Worm (Caenorhabditis elegans) whole organism, L4/young adult: ENCODE results near the gene hda-1.

ENCODE experiments used
- W03F9.2 ChIP-seq: fragments of 150-350 bp; optimal IDR thresholded peaks from 2 replicates; lab custom pipeline; 2014; ENCODE audit warnings: missing biosample characterization, missing genetic modification characterization
- dao-5 ChIP-seq: sonication (generic microtip); optimal IDR thresholded peaks from 2 replicates; lab custom pipeline; 2016; ENCODE audit warnings: missing genotype, missing genetic modification characterization, moderate library complexity, missing compliant biosample characterization
- him-1 ChIP-seq: sonication (generic microtip); optimal IDR thresholded peaks from 2 replicates; lab custom pipeline; 2016; ENCODE audit warnings: missing genotype, missing genetic modification reagents, missing genetic modification characterization, missing compliant biosample characterization

Gene hda-1

DNA sequence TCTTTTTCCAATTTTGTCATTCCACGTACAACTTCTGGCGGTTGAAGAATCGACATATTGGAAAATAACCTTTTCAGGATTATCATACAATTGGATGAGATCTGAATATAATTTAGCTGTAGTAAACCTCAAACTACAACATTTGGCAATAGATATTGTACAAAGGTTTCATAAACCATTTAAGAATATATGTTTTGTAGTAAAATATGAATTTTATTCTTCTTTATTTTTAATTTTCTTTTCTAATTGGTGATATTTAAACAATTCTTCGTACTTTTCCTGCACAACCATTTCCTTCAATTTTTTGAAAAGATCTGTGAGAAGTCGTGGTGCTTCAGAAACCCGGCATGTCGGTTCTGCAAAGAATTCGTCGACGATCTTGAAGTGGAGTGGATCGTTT lies 4.2 kb upstream of the hda-1 start, which contains the start of gene C53A5.17:
C53A5.17 (minus strand) TSS at position 101 of the 400 bp plus-strand sequence.
- TF ChIP-seq W03F9.2 (tag; lab: Kevin White, UChicago) (no peak), him-1 (tag; lab: Kevin White, UChicago) (no peak), dao-5 (tag; lab: Kevin White, UChicago) (no peak)

DNA sequence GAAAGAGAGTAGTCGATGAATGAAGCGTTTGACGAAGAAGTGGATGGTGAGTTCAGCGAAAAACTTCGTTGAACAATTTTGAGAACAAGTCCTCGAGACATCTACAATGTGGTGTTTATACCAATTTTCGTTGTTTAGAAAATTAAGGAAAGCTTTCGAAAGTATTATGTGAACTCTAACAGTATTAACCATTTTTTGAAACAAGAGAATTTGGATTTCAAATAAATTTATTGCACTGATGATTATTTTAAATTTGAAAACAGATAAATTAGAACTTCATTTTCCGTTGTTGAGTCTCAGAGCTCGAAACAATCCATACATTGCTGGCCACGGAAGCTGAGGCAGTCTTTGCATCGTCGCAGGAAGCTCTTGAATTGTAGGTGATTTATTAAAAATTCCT lies 2.7 kb upstream of the hda-1 start, which contains the start of gene C53A5.16:
C53A5.16 (minus strand) TSS at position 101 of the 400 bp plus-strand sequence.
- no peak for TF ChIP-seq him-1 (tag; lab: Kevin White, UChicago)

DNA sequence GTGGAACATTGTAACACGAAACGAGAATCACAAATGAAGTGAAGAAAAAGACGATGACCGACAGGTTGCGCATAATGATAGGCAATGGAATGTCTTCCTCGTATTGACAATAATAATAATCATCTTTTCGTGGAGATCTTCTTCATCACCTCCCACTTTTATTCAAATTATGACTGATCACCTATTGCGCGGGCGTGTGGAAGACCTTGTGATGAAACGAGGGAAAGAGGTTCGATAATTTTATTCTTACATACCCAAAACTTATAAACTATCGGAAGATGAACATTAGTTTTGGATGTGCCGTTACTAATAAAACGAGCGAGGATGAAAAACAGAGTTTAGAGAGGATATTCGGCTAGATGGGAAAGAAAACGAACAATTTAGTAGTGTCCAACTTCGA lies 2.1 kb upstream of the hda-1 start, which contains the start of gene C53A5.2:
C53A5.2 (minus strand) TSS at position 101 of the 400 bp plus-strand sequence.
- TF ChIP-seq W03F9.2 (tag; lab: Kevin White, UChicago) (no peak), him-1 (tag; lab: Kevin White, UChicago) (no peak), dao-5 (tag; lab: Kevin White, UChicago) (no peak)

DNA sequence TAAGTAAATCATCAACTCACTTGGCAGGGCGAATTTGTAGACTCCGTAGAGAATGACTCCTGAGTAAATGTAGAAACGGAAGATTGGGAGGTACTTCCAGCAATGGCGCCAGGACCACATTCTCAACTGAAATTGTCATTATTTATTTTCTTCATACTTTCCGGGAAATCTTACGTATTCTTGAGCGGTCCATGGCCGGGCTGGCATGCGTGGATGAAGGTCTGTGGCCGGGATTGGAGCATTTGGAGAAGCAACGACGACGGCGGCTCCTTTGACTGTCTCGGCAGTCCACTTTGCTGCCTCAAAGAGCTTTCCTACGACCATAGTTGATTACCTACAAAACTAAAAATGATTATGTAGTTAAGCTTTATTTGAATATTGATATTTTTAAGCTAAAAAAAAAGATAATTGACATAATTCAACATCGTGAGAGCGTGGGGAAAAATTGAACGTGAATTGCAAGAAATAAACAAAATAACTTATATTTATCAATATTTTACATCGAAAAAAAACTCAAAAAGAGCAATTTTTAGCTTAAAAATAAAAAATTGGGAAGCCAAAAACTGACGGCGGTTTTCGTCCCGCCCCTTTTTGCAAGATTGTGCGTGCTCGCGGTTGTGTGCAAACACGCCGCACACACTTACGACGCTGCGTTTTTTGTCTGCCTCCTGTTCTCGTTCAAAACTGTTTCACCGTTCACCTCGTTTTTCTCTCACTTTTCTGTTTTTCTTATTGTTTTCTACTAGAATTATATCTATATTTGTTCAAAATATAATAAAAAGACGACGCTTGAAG lies 1.2 kb upstream of the hda-1 start, which contains the start of gene ril-1:
ril-1 (minus strand) TSS at position 342 of the 795 bp plus-strand sequence.
- TF ChIP-seq him-1 (tag; lab: Kevin White, UChicago), result no peak
- no peak for TF ChIP-seq dao-5 (tag; lab: Kevin White, UChicago)
- peak; percentile 50 for TF ChIP-seq W03F9.2 (tag; lab: Kevin White, UChicago)

DNA sequence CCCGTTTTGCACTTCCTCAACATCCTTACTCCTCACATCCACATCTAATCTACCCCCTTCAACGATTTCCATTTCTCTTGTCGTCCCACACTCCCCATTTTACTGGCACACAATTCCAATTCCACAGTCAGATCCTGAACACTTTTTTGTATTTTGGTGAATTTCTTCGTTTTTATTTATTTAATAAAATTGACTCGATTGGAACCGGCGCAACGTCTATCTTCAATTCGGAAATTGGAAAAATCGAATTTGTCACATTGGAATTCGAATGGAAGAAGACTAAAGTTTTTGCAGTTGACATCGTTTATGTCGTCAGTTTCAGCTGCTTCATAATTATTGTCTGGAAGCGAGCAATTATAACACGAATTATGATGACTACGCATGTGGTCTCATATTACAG lies 2.0 kb downstream of the hda-1 start:
- TF ChIP-seq dao-5 (tag; lab: Kevin White, UChicago) (no peak), him-1 (tag; lab: Kevin White, UChicago) (no peak), W03F9.2 (tag; lab: Kevin White, UChicago) (no peak)

DNA sequence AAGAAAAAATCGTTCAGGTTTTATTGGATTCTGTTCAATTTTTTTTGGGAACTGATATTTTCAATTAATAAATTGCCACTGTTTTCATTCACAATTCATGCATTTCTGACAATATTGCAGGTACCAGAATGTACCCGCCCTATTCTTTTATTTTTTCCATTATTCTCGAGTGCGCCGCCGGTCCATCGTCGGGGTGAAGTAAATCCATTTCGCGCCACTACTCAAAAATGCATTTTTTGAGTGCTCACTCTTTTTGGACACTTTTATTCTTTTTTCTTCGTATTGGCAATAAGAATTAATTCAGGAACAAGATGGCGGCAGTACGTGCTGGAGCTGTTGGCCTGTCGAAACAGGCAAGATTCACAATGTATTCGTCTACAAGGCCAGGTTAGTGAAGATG lies 5.6 kb downstream of the hda-1 start, which contains the start of gene kcnl-4:
kcnl-4 (plus strand) TSS at position 301 of the 400 bp plus-strand sequence.
- TF ChIP-seq dao-5 (tag; lab: Kevin White, UChicago), result no peak
- TF ChIP-seq W03F9.2 (tag; lab: Kevin White, UChicago), result no peak
- no peak for TF ChIP-seq him-1 (tag; lab: Kevin White, UChicago)

DNA sequence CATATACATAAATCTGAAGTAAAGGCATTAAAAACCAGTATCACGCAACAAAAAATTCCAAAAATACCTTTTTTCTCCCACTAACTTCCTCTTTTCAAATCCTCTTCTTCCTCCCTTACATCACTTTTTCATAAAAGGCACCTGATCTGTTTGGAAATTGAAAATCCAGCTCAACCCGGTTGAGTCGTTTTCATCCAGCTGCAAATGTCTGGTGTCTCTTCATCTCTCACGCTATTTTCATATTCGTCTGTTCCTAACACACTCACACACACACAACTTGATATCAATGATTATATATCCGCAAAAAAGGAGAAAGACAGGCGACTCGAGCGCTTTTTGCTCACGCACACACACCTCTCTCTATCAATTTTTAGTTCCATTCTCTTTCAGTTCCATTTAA lies 7.2 kb downstream of the hda-1 start:
- TF ChIP-seq dao-5 (tag; lab: Kevin White, UChicago) (no peak), W03F9.2 (tag; lab: Kevin White, UChicago) (no peak), him-1 (tag; lab: Kevin White, UChicago) (no peak)

DNA sequence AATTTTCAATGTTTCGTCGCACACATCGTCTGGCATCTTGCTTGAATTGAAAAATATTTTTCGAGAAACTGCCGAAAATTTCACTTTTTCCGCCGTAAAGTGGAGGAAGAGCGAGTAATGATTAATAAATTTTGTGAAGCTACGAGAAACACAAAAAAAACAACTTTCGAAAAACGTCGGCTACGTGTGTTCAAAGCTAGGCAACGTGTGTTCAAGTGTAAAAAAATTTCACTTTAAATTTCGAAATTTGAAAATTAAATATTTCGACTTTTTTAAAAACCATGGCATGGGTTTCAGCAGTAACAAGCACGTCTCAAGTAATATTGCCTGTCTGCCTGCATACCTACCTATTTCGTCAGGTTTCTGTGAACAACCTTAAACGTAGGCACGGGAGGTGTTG lies 11.1 kb downstream of the hda-1 start, which contains the start of gene tag-191:
tag-191 (minus strand) TSS at position 101 of the 400 bp plus-strand sequence.
- TF ChIP-seq W03F9.2 (tag; lab: Kevin White, UChicago) (no peak), dao-5 (tag; lab: Kevin White, UChicago) (no peak), him-1 (tag; lab: Kevin White, UChicago) (no peak)

DNA sequence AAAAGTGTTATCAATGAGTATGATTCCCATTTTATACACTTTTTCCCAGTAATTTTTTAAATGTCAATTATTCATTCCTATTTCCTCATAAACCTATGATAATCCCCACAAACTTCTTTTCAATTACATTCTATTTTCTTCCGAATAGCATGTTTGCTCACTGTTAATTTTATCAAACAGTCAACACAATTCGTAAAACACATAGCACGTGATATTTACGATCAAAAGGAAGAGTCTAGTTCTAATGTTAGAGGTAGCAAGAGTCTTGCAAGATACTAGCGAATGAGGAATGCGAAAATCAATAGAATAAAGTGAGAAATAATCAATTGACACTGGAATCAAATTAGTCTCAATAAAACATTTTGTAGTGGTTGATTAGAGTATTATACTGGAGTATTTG lies 14.2 kb downstream of the hda-1 start:
- TF ChIP-seq W03F9.2 (tag; lab: Kevin White, UChicago) (no peak), dao-5 (tag; lab: Kevin White, UChicago) (no peak), him-1 (tag; lab: Kevin White, UChicago) (no peak)

DNA sequence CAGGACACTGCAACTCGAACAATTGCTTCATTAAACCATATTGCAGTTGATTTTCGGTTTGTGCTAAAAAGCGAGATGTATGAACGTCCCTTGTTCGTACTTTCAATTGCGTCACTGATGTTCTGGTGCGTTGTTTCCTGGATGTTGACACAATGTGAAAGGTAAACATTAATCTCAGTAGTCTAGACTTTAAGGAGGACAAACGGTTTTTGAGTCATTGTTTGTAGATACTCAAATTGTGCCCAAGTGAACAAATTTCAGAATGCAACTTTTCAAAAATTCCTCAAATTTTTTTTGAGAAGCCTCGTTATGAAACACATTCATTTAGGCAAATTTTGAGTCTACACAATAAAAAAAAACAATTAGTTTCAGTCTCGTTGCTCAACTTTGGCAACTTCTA lies 15.7 kb downstream of the hda-1 start:
- TF ChIP-seq him-1 (tag; lab: Kevin White, UChicago) (no peak), dao-5 (tag; lab: Kevin White, UChicago) (no peak), W03F9.2 (tag; lab: Kevin White, UChicago) (no peak)

DNA sequence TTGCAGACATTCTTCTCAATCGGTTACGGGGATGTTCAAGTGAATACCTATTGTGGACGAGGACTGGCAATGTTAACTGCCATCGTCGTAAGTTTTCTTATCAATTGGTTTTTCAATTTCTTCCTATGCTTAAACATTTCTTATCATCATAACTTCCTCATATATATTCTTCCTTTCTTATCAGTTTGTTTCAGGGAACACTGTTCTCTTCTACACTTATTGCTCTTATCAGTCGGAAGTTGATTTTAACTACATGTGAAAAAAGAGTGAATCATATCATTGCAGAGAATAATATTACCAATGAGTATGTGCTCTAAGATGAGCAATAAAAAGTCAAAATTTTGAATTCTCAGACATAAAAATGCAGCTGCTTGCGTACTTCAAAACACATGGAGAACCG lies 16.9 kb downstream of the hda-1 start:
- TF ChIP-seq W03F9.2 (tag; lab: Kevin White, UChicago) (no peak), him-1 (tag; lab: Kevin White, UChicago) (no peak), dao-5 (tag; lab: Kevin White, UChicago) (no peak)

DNA sequence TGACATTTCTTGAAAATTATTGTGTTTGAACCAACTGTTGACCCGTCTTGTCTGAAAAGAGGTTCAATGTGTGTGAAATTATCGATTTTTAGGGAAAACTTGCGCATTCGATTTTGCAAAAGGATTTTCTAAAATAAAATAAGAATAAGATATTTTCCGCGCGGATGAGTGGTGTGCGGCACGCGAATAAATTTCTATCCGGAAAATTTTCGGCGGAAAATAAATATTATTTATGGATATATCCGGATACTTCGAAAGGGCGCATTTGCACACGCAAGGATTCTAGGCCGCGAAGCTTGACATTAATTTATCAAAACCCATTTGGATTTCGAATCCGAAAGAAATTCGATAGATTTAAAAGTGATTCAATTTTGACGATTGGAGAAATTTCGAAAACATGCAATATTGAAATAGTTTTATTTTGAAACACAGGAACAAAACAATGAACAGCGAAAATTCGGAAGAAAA lies 20.7 kb downstream of the hda-1 start, which contains the start of gene rike-1:
rike-1 (minus strand) TSS at position 51 of the 468 bp plus-strand sequence.
- TF ChIP-seq W03F9.2 (tag; lab: Kevin White, UChicago) (no peak), dao-5 (tag; lab: Kevin White, UChicago) (no peak), him-1 (tag; lab: Kevin White, UChicago) (no peak)

DNA sequence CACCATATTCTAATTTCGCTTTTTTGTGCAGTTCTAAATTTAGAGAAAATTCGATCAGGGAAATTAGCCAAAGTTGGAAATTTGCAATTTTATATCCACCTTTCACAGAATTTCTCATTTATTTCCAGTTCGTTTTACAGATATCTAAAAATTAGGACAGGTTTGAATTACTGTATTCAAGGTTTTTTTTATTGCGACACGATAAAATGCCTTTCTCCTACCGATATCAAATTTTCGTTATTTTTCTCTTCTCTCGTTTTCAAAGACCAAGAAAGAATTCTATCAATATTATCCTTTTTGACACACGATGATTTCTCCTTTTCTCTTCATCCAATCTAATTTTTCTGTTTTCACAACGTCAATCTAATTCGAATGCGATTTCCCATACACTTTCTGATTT lies 21.4 kb downstream of the hda-1 start, which contains the start of gene C53A5.13:
C53A5.13 (plus strand) TSS at position 301 of the 400 bp plus-strand sequence.
- TF ChIP-seq W03F9.2 (tag; lab: Kevin White, UChicago), result no peak
- no peak for TF ChIP-seq him-1 (tag; lab: Kevin White, UChicago)
- no peak for TF ChIP-seq dao-5 (tag; lab: Kevin White, UChicago)
